Fruit fly (Drosophila melanogaster): ENCODE data around the gene CG10469.
A peak's percentile ranks its signal among the peaks of the same experiment; 100 is the strongest.

The CG10469 gene

dm6 chr3L:6059062-6059708 lies 33.9 kb downstream of the CG10469 start, which contains the start of gene CG6592 (continued):
- no peak for TF ChIP-seq Ada2b (GFP tag; IDR thresholded peaks at IDR 0.05)
- TF ChIP-seq gsb (GFP tag; IDR thresholded peaks at IDR 0.05): no peak
- TF ChIP-seq D19B (GFP tag; optimal IDR thresholded peaks at IDR 0.05): no peak
- TF ChIP-seq crp (GFP tag; optimal IDR thresholded peaks at IDR 0.05): peak in 1 of 2 experiments; percentile 57
- TF ChIP-seq CG31441 (GFP tag; IDR thresholded peaks at IDR 0.05): 0 out of 2 replicates have a peak, but pooled peaks have one; percentile 40
- TF ChIP-seq org-1 (GFP tag; optimal IDR thresholded peaks at IDR 0.05): peak; percentile 32
- TF ChIP-seq Lpt (GFP tag; optimal IDR thresholded peaks at IDR 0.05): no peak
- TF ChIP-seq ash1 (GFP tag; optimal IDR thresholded peaks at IDR 0.05): no peak
- TF ChIP-seq NC2α (GFP tag; optimal IDR thresholded peaks at IDR 0.05): peak; percentile 28
- 0 out of 2 replicates have a peak, but pooled peaks have one; percentile 13 for TF ChIP-seq onecut (GFP tag; IDR thresholded peaks at IDR 0.05)
- no peak for TF ChIP-seq CG3995 (GFP tag; optimal IDR thresholded peaks at IDR 0.05)
- no peak for TF ChIP-seq CG6175 (GFP tag; IDR thresholded peaks at IDR 0.05)
- no peak for TF ChIP-seq btn (GFP tag; optimal IDR thresholded peaks at IDR 0.05)
- no peak for TF ChIP-seq Rfx (GFP tag; IDR thresholded peaks at IDR 0.05)
- TF ChIP-seq crol (GFP tag; IDR thresholded peaks at IDR 0.05): no peak
- TF ChIP-seq fd3F (GFP tag; optimal IDR thresholded peaks at IDR 0.05): no peak
- no peak for TF ChIP-seq gfzf (GFP tag; optimal IDR thresholded peaks at IDR 0.05)
- TF ChIP-seq CG6791 (GFP tag; IDR thresholded peaks at IDR 0.05; ENCODE audit: partially characterized antibody): no peak
- TF ChIP-seq CG8478 (optimal IDR thresholded peaks at IDR 0.05): peak; percentile 82
- TF ChIP-seq rib (GFP tag; IDR thresholded peaks at IDR 0.05): no peak
- no peak for TF ChIP-seq CG9797 (GFP tag; optimal IDR thresholded peaks at IDR 0.05)
- no peak for TF ChIP-seq CG14014 (GFP tag; IDR thresholded peaks at IDR 0.05)
- no peak for TF ChIP-seq CG31388 (GFP tag; optimal IDR thresholded peaks at IDR 0.05)
- no peak for TF ChIP-seq pnt (GFP tag; optimal IDR thresholded peaks at IDR 0.05)
- no peak for TF ChIP-seq pum (GFP tag; optimal IDR thresholded peaks at IDR 0.05)
- no peak for TF ChIP-seq Six4 (GFP tag; optimal IDR thresholded peaks at IDR 0.05)
- TF ChIP-seq Dref (GFP tag; IDR thresholded peaks at IDR 0.05): no peak
- TF ChIP-seq CG6765 (GFP tag; optimal IDR thresholded peaks at IDR 0.05): no peak
- no peak for TF ChIP-seq sima (GFP tag; optimal IDR thresholded peaks at IDR 0.05)
- TF ChIP-seq CG6854 (GFP tag; optimal IDR thresholded peaks at IDR 0.05): no peak
- no peak for TF ChIP-seq Fer1 (GFP tag; optimal IDR thresholded peaks at IDR 0.05)
- no peak for TF ChIP-seq repo (GFP tag; optimal IDR thresholded peaks at IDR 0.05)
- TF ChIP-seq CG5953 (GFP tag; IDR thresholded peaks at IDR 0.05): no peak
- peak; percentile 63 for TF ChIP-seq Myb (GFP tag; optimal IDR thresholded peaks at IDR 0.05)
- no peak for TF ChIP-seq en (GFP tag; optimal IDR thresholded peaks at IDR 0.05)
- no peak for TF ChIP-seq scrt (GFP tag; optimal IDR thresholded peaks at IDR 0.05)
- peak in 1 of 2 experiments; percentile 70 for TF ChIP-seq Dfd (GFP tag; optimal IDR thresholded peaks at IDR 0.05)
- no peak for TF ChIP-seq Hmr (GFP tag; optimal IDR thresholded peaks at IDR 0.05)
- TF ChIP-seq CG10959 (GFP tag; IDR thresholded peaks at IDR 0.05): peak; percentile 49; the same call in 1 of the 2 replicates
- TF ChIP-seq sna (GFP tag; IDR thresholded peaks at IDR 0.05; ENCODE audit: partially characterized antibody): no peak
- no peak for TF ChIP-seq CG11504 (tag; optimal IDR thresholded peaks at IDR 0.05)
- no peak for TF ChIP-seq CG7963 (GFP tag; IDR thresholded peaks at IDR 0.05; ENCODE audit: partially characterized antibody)
- peak; percentile 14 for TF ChIP-seq her (GFP tag; optimal IDR thresholded peaks at IDR 0.05)
- TF ChIP-seq CG4282 (GFP tag; optimal IDR thresholded peaks at IDR 0.05): no peak
- peak; percentile 44 for TF ChIP-seq CG12236 (GFP tag; optimal IDR thresholded peaks at IDR 0.05)
- TF ChIP-seq Dad (GFP tag; optimal IDR thresholded peaks at IDR 0.05): no peak
- no peak for TF ChIP-seq vfl (GFP tag; optimal IDR thresholded peaks at IDR 0.05)
- no peak for TF ChIP-seq cad (GFP tag; optimal IDR thresholded peaks at IDR 0.05)
- peak; percentile 79 for TF ChIP-seq CG16815 (GFP tag; optimal IDR thresholded peaks at IDR 0.05)
- TF ChIP-seq Meics (GFP tag; optimal IDR thresholded peaks at IDR 0.05): no peak
- TF ChIP-seq Ssrp (tag; optimal IDR thresholded peaks at IDR 0.05): peak; percentile 20
- TF ChIP-seq otp (GFP tag; IDR thresholded peaks at IDR 0.05): peak; percentile 65; the same call in 1 of the 3 replicates
